Worm (Caenorhabditis elegans) whole organism, L1 larva: ENCODE data around the gene ZK666.11.
A peak's percentile ranks its signal among the peaks of the same experiment; 100 is the strongest.

Source experiments
- C34B4.2 ChIP-seq: sonication (generic microtip); optimal IDR thresholded peaks from 2 replicates; lab custom pipeline; 2017; ENCODE audit warnings: mild to moderate bottlenecking, missing genetic modification characterization, missing compliant biosample characterization
- blmp-1 ChIP-seq: fragments of 150-350 bp; optimal IDR thresholded peaks from 2 replicates; lab custom pipeline; 2014; ENCODE audit warnings: missing biosample characterization, missing genetic modification characterization
- ceh-63 ChIP-seq: fragments of 200-800 bp; sonication (Bioruptor generic); optimal IDR thresholded peaks from 2 replicates; lab custom pipeline; 2018; ENCODE audit warnings: mild to moderate bottlenecking, missing genetic modification characterization, missing compliant biosample characterization
- ceh-90 ChIP-seq: sonication (generic microtip); optimal IDR thresholded peaks from 2 replicates; lab custom pipeline; 2016; ENCODE audit warnings: missing genetic modification characterization, missing compliant biosample characterization
- dpl-1 ChIP-seq, 3 experiments: fragments of 150-350 bp in 2 of 3; sonication (generic microtip) in 1 of 3; optimal IDR thresholded peaks; 2 replicates each; lab custom pipeline; 2014 to 2017; ENCODE audit warnings: missing biosample characterization in 3 of 3, missing genetic modification characterization in 3 of 3, missing genetic modification reagents in 3 of 3
- efl-1 ChIP-seq, 4 experiments: fragments of 150-350 bp; optimal IDR thresholded peaks in 3 of 4; peaks in 1 of 4; 1 replicate in 1 of 4; 2 replicates in 3 of 4; lab custom pipeline; 2014; ENCODE audit warnings: missing biosample characterization in 2 of 4, missing genetic modification characterization in 2 of 4, missing genetic modification reagents in 2 of 4
- egl-27 ChIP-seq, 2 experiments: fragments of 150-350 bp in 1 of 2; sonication (generic microtip); optimal IDR thresholded peaks; 3 replicates each; lab custom pipeline; 2017 to 2018; ENCODE audit warnings: missing biosample characterization in 2 of 2, missing genetic modification characterization in 2 of 2, missing genetic modification reagents in 2 of 2
- elt-3 ChIP-seq, 6 experiments: fragments of 150-350 bp in 1 of 6; sonication (generic microtip); optimal IDR thresholded peaks; 2 replicates each; lab custom pipeline; 2017 to 2018; ENCODE audit warnings: missing biosample characterization in 6 of 6, missing genetic modification characterization in 6 of 6, inconsistent platforms in 1 of 6
- ets-5 ChIP-seq: fragments of 200-800 bp; sonication (Bioruptor generic); IDR thresholded peaks from 2 replicates; pipeline ENCODE4 v1.3.6; 2022; ENCODE audit warnings: missing genetic modification characterization, missing compliant biosample characterization
- fkh-10 ChIP-seq: sonication (generic microtip); optimal IDR thresholded peaks from 2 replicates; lab custom pipeline; 2017; ENCODE audit warnings: missing biosample characterization, missing genetic modification reagents, missing genetic modification characterization
- fkh-4 ChIP-seq: sonication (generic microtip); optimal IDR thresholded peaks from 2 replicates; lab custom pipeline; 2016; ENCODE audit warnings: missing compliant biosample characterization, missing genetic modification characterization, borderline replicate concordance
- fkh-8 ChIP-seq: sonication (generic microtip); optimal IDR thresholded peaks from 2 replicates; lab custom pipeline; 2016; ENCODE audit warnings: mild to moderate bottlenecking, missing genetic modification characterization, missing compliant biosample characterization
- hlh-4 ChIP-seq: sonication (generic microtip); optimal IDR thresholded peaks from 2 replicates; lab custom pipeline; 2016; ENCODE audit warnings: mild to moderate bottlenecking, missing genetic modification characterization, missing compliant biosample characterization
- hpl-2 ChIP-seq: fragments of 150-350 bp; optimal IDR thresholded peaks from 2 replicates; lab custom pipeline; 2014; ENCODE audit warnings: missing biosample characterization, missing genetic modification reagents, missing genetic modification characterization
- irx-1 ChIP-seq: sonication (generic microtip); optimal IDR thresholded peaks from 2 replicates; lab custom pipeline; 2016; ENCODE audit warnings: missing genetic modification characterization, missing compliant biosample characterization
- isw-1 ChIP-seq: fragments of 200-800 bp; sonication (Bioruptor generic); IDR thresholded peaks from 2 replicates; pipeline ENCODE4 v1.3.6; 2022; ENCODE audit warnings: missing genetic modification characterization, missing compliant biosample characterization
- jun-1 ChIP-seq: fragments of 150-350 bp; optimal IDR thresholded peaks from 2 replicates; lab custom pipeline; 2014; ENCODE audit warnings: missing biosample characterization, missing genetic modification reagents, missing genetic modification characterization
- lin-14 ChIP-seq: fragments of 200-800 bp; sonication (Bioruptor generic); optimal IDR thresholded peaks from 2 replicates; lab custom pipeline; 2018; ENCODE audit warnings: mild to moderate bottlenecking, missing genetic modification characterization, moderate library complexity, missing compliant biosample characterization
- lin-39 ChIP-seq: fragments of 150-350 bp; optimal IDR thresholded peaks from 2 replicates; lab custom pipeline; 2014; ENCODE audit warnings: missing biosample characterization, missing genetic modification reagents, missing genetic modification characterization
- mab-9 ChIP-seq: fragments of 200-800 bp; sonication (Bioruptor generic); IDR thresholded peaks from 2 replicates; pipeline ENCODE4 v1.3.6; 2022; ENCODE audit warnings: missing genetic modification reagents, missing genetic modification characterization, missing compliant biosample characterization
- mdl-1 ChIP-seq, 2 experiments: fragments of 150-350 bp; optimal IDR thresholded peaks; 2 replicates each; lab custom pipeline; 2014 to 2017; ENCODE audit warnings: missing biosample characterization in 2 of 2, missing genetic modification characterization in 2 of 2, inconsistent platforms in 1 of 2
- mef-2 ChIP-seq: fragments of 150-350 bp; optimal IDR thresholded peaks from 2 replicates; lab custom pipeline; 2014; ENCODE audit warnings: missing biosample characterization, missing genetic modification characterization
- mep-1 ChIP-seq: fragments of 150-350 bp; optimal IDR thresholded peaks from 2 replicates; lab custom pipeline; 2014; ENCODE audit warnings: missing biosample characterization, missing genetic modification characterization
- nhr-20 ChIP-seq: sonication (generic microtip); optimal IDR thresholded peaks from 2 replicates; lab custom pipeline; 2016; ENCODE audit warnings: mild to moderate bottlenecking, missing genetic modification characterization, missing compliant biosample characterization
- nhr-237 ChIP-seq: fragments of 150-350 bp; optimal IDR thresholded peaks from 2 replicates; lab custom pipeline; 2014; ENCODE audit warnings: missing biosample characterization, missing genetic modification characterization
- nhr-71 ChIP-seq: sonication (generic microtip); optimal IDR thresholded peaks from 2 replicates; lab custom pipeline; 2016; ENCODE audit warnings: mild to moderate bottlenecking, missing genetic modification characterization, moderate library complexity, missing compliant biosample characterization
- nhr-76 ChIP-seq: sonication (generic microtip); optimal IDR thresholded peaks from 2 replicates; lab custom pipeline; 2017; ENCODE audit warnings: missing biosample characterization, missing genetic modification characterization
- nhr-77 ChIP-seq: fragments of 150-350 bp; optimal IDR thresholded peaks from 2 replicates; lab custom pipeline; 2014; ENCODE audit warnings: missing biosample characterization, missing genetic modification characterization
- nhr-84 ChIP-seq: sonication (generic microtip); optimal IDR thresholded peaks from 2 replicates; lab custom pipeline; 2017; ENCODE audit warnings: missing biosample characterization, missing genetic modification characterization
- nhr-85 ChIP-seq: sonication (generic microtip); peaks from one replicate; lab custom pipeline; 2016; ENCODE audit warnings: missing genetic modification characterization, inconsistent platforms, missing compliant biosample characterization
- pax-3 ChIP-seq: fragments of 200-800 bp; sonication (Bioruptor generic); optimal IDR thresholded peaks from 2 replicates; lab custom pipeline; 2018; ENCODE audit warnings: mild to moderate bottlenecking, missing genetic modification characterization, moderate library complexity, missing compliant biosample characterization
- snu-23 ChIP-seq: sonication (generic microtip); optimal IDR thresholded peaks from 2 replicates; lab custom pipeline; 2016; ENCODE audit warnings: missing genetic modification characterization, missing compliant biosample characterization
- sptf-1 ChIP-seq: fragments of 150-350 bp; optimal IDR thresholded peaks from 2 replicates; lab custom pipeline; 2014; ENCODE audit warnings: missing biosample characterization, missing genetic modification characterization
- sup-37 ChIP-seq: fragments of 200-800 bp; sonication (Bioruptor generic); optimal IDR thresholded peaks from 2 replicates; lab custom pipeline; 2018; ENCODE audit warnings: mild to moderate bottlenecking, missing genetic modification characterization, missing compliant biosample characterization
- swsn-7 ChIP-seq: sonication (generic microtip); optimal IDR thresholded peaks from 2 replicates; lab custom pipeline; 2016; ENCODE audit warnings: missing genetic modification characterization, missing compliant biosample characterization
- tlp-1 ChIP-seq: fragments of 150-350 bp; optimal IDR thresholded peaks from 2 replicates; lab custom pipeline; 2014; ENCODE audit warnings: missing biosample characterization, missing genetic modification characterization
- unc-130 ChIP-seq: fragments of 150-350 bp; optimal IDR thresholded peaks from 2 replicates; lab custom pipeline; 2017; ENCODE audit warnings: missing biosample characterization, missing genetic modification characterization, inconsistent platforms
- unc-30 ChIP-seq: sonication (generic microtip); optimal IDR thresholded peaks from 2 replicates; lab custom pipeline; 2017; ENCODE audit warnings: missing biosample characterization, missing genetic modification characterization
- zag-1 ChIP-seq: fragments of 150-350 bp; optimal IDR thresholded peaks from 2 replicates; lab custom pipeline; 2014; ENCODE audit warnings: missing biosample characterization, missing genetic modification characterization
- zip-4 ChIP-seq: fragments of 200-800 bp; sonication (Bioruptor generic); optimal IDR thresholded peaks from 2 replicates; lab custom pipeline; 2018; ENCODE audit warnings: mild to moderate bottlenecking, missing genetic modification characterization, moderate library complexity, missing compliant biosample characterization
- ztf-11 ChIP-seq, 2 experiments: sonication (generic microtip); optimal IDR thresholded peaks; 2 replicates each; lab custom pipeline; 2016 to 2017; ENCODE audit warnings: missing genetic modification characterization in 2 of 2, missing biosample characterization in 1 of 2, missing compliant biosample characterization in 1 of 2
- ztf-4 ChIP-seq: fragments of 150-350 bp; optimal IDR thresholded peaks from 2 replicates; lab custom pipeline; 2014; ENCODE audit warnings: missing biosample characterization, missing genetic modification characterization

ZK666.11 gene

DNA sequence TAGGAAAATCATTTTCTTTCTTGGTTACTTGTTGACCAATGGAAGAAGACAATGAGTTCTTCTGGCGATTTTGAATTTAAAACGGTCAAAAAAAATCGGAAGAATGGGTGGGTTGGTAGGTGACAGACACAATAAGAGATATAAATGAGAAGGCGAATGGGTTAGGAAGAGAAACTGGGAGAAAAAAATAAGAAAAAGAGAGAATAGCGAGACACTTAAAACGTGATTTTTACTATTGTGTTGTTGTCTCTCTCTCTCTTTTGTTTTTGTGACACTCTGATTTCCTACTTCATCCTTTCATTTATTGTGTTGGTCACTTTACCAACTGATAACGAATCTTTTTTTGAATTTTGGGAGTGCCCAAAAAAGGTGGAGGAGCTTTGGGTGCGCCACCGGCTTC lies 34.1 kb downstream of the ZK666.11 start (continued):
- no peak for TF ChIP-seq dpl-1 (GFP tag; optimal IDR thresholded peaks at IDR 0.05; lab: Kevin White, UChicago)
- no peak for TF ChIP-seq lin-39 (tag; lab: Kevin White, UChicago)
- TF ChIP-seq zag-1 (tag; lab: Kevin White, UChicago) = no peak
- TF ChIP-seq efl-1 (optimal IDR thresholded peaks at IDR 0.05; lab: Kevin White, UChicago) = no peak
- TF ChIP-seq efl-1 (GFP tag; optimal IDR thresholded peaks at IDR 0.05 in 1 of 2; lab: Kevin White, UChicago) = no peak
- TF ChIP-seq ceh-90 = no peak
- TF ChIP-seq mep-1 = no peak
- peak in 2 of 6 experiments; percentile 4 to 8 for TF ChIP-seq elt-3 (tag; optimal IDR thresholded peaks at IDR 0.05; lab: Kevin White, UChicago)
- peak; percentile 71 for TF ChIP-seq lin-14 (GFP tag; lab: Kevin White, UChicago)
- TF ChIP-seq unc-30 (tag; lab: Kevin White, UChicago) = no peak
- no peak for TF ChIP-seq hpl-2 (GFP tag; lab: Kevin White, UChicago)
- no peak for TF ChIP-seq fkh-4
- TF ChIP-seq zip-4 (GFP tag; lab: Kevin White, UChicago) = no peak
- TF ChIP-seq ztf-4 = no peak
- no peak for TF ChIP-seq pax-3
- TF ChIP-seq mab-9 (GFP tag; lab: Robert Waterston, UW) = no peak
- no peak for TF ChIP-seq irx-1 (tag; lab: Kevin White, UChicago)
- TF ChIP-seq fkh-10 (GFP tag; lab: Kevin White, UChicago) = no peak

DNA sequence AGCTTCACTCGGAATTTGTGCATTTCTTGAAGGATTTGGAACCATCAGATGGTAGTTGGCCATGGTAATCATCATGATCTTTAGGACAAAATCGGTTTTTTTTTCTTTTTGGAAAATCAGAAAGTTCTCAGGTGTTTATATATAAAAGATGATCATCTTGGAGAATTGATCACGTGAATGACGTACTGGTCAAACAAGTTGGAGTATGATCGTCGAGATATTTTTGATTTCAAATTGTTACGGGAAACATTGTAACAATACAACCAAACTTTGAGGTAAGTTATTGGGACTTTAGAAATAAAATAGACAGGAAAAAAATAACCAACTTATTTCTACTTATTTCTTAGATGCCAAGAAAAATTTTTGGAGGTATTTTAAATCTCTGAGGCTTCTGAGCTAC lies 36.7 kb downstream of the ZK666.11 start, which contains the start of gene F59B10.4:
F59B10.4 (minus strand) TSS at position 101 of the 400 bp plus-strand sequence.
- TF ChIP-seq nhr-71 (tag; lab: Kevin White, UChicago) = peak; percentile 7
- no peak for TF ChIP-seq ceh-90
- peak; percentile 8 for TF ChIP-seq nhr-20 (tag; lab: Kevin White, UChicago)
- peak; percentile 2 for TF ChIP-seq snu-23
- TF ChIP-seq nhr-85 (tag; lab: Kevin White, UChicago) = peak; percentile 84
- TF ChIP-seq lin-14 (GFP tag; lab: Kevin White, UChicago) = peak; percentile 15
- no peak for TF ChIP-seq ztf-4
- TF ChIP-seq mef-2 (tag; lab: Kevin White, UChicago) = no peak
- TF ChIP-seq elt-3 (tag; optimal IDR thresholded peaks at IDR 0.05; lab: Kevin White, UChicago) = peak in 1 of 6 experiments; percentile 8
- TF ChIP-seq blmp-1 = peak; percentile 16
- TF ChIP-seq hlh-4 (tag; lab: Kevin White, UChicago) = no peak

DNA sequence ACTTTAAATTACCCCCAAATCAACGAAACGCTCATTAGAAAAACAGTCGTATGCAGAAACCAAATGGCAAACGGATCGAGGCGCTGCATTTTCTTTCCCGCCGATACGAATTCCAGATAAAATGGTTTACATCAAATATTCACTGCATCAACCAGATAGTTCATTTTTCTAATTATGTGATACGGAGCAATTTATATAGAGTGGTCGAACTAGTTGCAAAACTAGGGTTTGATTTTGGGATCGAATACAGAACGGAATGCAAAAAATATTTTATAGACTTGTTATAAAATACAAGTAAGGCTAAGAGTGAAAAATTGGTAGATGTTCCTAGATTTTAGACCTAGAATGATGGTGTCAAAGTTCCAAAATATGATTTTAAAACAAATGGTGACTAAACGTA lies 37.5 kb downstream of the ZK666.11 start:
- no peak for TF ChIP-seq sptf-1 (tag; lab: Kevin White, UChicago)
- no peak for TF ChIP-seq C34B4.2 (tag; lab: Kevin White, UChicago)
- TF ChIP-seq efl-1 (optimal IDR thresholded peaks at IDR 0.05; lab: Kevin White, UChicago) = no peak
- TF ChIP-seq efl-1 (GFP tag; optimal IDR thresholded peaks at IDR 0.05 in 1 of 2; lab: Kevin White, UChicago) = peak in 1 of 2 experiments; percentile 63
- TF ChIP-seq mab-9 (GFP tag; lab: Robert Waterston, UW) = no peak
- no peak for TF ChIP-seq tlp-1 (tag; lab: Kevin White, UChicago)
- no peak for TF ChIP-seq egl-27 (tag; optimal IDR thresholded peaks at IDR 0.05; lab: Kevin White, UChicago)
- TF ChIP-seq unc-130 = no peak
- TF ChIP-seq mdl-1 (tag; optimal IDR thresholded peaks at IDR 0.05; lab: Kevin White, UChicago) = no peak

DNA sequence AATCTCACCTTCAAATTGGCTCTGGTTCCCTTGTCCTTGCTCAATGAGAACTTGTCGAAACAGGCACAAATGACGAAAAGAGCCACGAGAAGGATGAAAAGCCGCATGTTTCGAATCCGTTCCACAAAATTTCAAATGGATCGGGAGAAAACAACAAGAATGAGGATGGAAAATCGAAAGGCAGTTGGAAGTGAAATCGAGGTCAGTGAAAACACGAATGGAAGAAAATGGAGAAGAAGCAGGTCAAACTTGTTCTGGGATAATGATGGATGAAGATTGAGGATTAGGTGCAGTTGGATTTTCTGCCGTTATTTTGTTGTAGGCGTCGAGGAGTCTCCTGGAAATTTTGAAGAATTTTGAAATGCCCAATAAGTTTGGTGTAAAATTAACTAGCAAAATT lies 40.7 kb downstream of the ZK666.11 start:
- no peak for TF ChIP-seq tlp-1 (tag; lab: Kevin White, UChicago)
- peak; percentile 98 for TF ChIP-seq blmp-1
- TF ChIP-seq, all 84 proteins: peak for 1

DNA sequence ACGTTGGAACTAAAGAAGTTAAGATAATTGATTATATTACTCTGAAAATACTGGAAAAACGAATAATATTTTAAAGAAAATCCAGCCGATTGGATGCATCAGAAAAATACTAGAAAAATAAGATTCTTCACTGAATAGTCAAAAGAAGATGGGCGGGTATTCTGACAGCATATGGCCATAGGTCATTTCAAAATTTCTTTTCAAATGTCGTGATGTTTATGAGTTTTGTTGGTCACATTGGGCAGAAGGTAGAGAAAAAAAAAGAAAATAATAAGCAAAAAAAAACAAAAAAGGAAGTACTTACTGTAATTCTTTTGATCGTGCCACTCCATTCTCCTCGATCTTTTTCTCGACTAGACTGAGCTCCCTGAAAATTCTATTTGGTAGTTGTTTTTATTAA lies 41.3 kb downstream of the ZK666.11 start, which contains the start of gene F59B10.5:
F59B10.5 (minus strand) TSS at position 101 of the 400 bp plus-strand sequence.
- TF ChIP-seq sup-37 (GFP tag; lab: Kevin White, UChicago) (no peak), ztf-4 (no peak), ets-5 (no peak), nhr-76 (no peak), isw-1 (no peak), nhr-20 (tag; lab: Kevin White, UChicago) (no peak), ztf-11 (tag; optimal IDR thresholded peaks at IDR 0.05; lab: Kevin White, UChicago) (no peak), nhr-84 (tag; lab: Kevin White, UChicago) (no peak), jun-1 (tag; lab: Kevin White, UChicago) (no peak), ceh-63 (GFP tag; lab: Kevin White, UChicago) (no peak), nhr-237 (tag; lab: Kevin White, UChicago) (no peak), fkh-4 (no peak), C34B4.2 (tag; lab: Kevin White, UChicago) (no peak), irx-1 (tag; lab: Kevin White, UChicago) (no peak), nhr-77 (tag; lab: Kevin White, UChicago) (no peak), swsn-7 (no peak), fkh-8 (tag; lab: Kevin White, UChicago) (no peak)
